Worm (Caenorhabditis elegans) whole organism, L3 larva: ENCODE data around the gene Y62E10A.19.

Experiments used
- R02D3.7 ChIP-seq: fragments of 150-350 bp; optimal IDR thresholded peaks from 2 replicates; lab custom pipeline; 2014; ENCODE audit warnings: missing biosample characterization, missing genetic modification characterization
- ZK546.5 ChIP-seq: sonication (generic microtip); optimal IDR thresholded peaks from 2 replicates; lab custom pipeline; 2017; ENCODE audit warnings: missing biosample characterization, missing genetic modification characterization
- aly-2 ChIP-seq: fragments of 150-350 bp; optimal IDR thresholded peaks from 2 replicates; lab custom pipeline; 2014; ENCODE audit warnings: missing biosample characterization, missing genetic modification characterization
- elt-3 ChIP-seq, 3 experiments: fragments of 150-350 bp in 1 of 3; sonication (generic microtip) in 2 of 3; optimal IDR thresholded peaks; 2 replicates in 2 of 3; 4 replicates in 1 of 3; lab custom pipeline; 2014 to 2017; ENCODE audit warnings: missing biosample characterization in 3 of 3, missing genetic modification characterization in 3 of 3
- fkh-10 ChIP-seq: sonication (generic microtip); optimal IDR thresholded peaks from 2 replicates; lab custom pipeline; 2017; ENCODE audit warnings: missing biosample characterization, missing genetic modification reagents, missing genetic modification characterization
- mdl-1 ChIP-seq: fragments of 150-350 bp; optimal IDR thresholded peaks from 2 replicates; lab custom pipeline; 2014; ENCODE audit warnings: missing biosample characterization, missing genetic modification characterization
- nfya-1 ChIP-seq: sonication (generic microtip); optimal IDR thresholded peaks from 2 replicates; lab custom pipeline; 2017; ENCODE audit warnings: missing genetic modification characterization, mild to moderate bottlenecking, missing compliant biosample characterization, antibody characterized with exemption, moderate library complexity; ENCODE audit not compliant: insufficient read depth
- nhr-11 ChIP-seq: fragments of 150-350 bp; optimal IDR thresholded peaks from 2 replicates; lab custom pipeline; 2014; ENCODE audit warnings: missing biosample characterization, missing genetic modification characterization
- nhr-25 ChIP-seq: sonication (generic microtip); optimal IDR thresholded peaks from 2 replicates; lab custom pipeline; 2017; ENCODE audit warnings: missing biosample characterization, missing genetic modification characterization
- nhr-77 ChIP-seq: fragments of 150-350 bp; optimal IDR thresholded peaks from 2 replicates; lab custom pipeline; 2014; ENCODE audit warnings: missing biosample characterization, missing genetic modification characterization
- snpc-4 ChIP-seq: fragments of 150-350 bp; optimal IDR thresholded peaks from 2 replicates; lab custom pipeline; 2014; ENCODE audit warnings: missing biosample characterization, missing genetic modification characterization
- unc-62 ChIP-seq: fragments of 150-350 bp; sonication (generic microtip); optimal IDR thresholded peaks from 4 replicates; lab custom pipeline; 2014; ENCODE audit warnings: missing biosample characterization, missing genetic modification reagents, missing genetic modification characterization
- ztf-4 ChIP-seq: fragments of 150-350 bp; optimal IDR thresholded peaks from 2 replicates; lab custom pipeline; 2014; ENCODE audit warnings: missing biosample characterization, missing genetic modification characterization

DNA sequence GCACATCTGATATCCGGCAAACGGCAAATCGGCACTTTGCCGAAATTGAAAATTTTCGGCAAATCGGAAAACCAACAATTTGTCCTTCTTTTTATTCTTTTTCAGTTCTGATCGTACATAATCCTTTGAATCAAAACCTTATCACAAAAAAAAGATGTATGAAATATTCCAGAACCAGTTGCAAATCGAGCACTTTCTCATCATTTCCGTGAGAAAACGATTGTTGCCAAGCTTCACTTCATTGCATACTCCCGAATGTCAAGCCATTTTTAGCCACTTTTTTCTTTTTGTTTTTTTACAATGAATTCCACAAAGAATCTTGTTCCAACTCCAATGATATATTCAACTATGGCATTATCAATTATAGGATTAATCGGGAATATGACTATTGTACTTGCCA lies 43.2 kb downstream of the Y62E10A.19 start, which contains the start of gene srsx-25:
- TF ChIP-seq mdl-1 = no peak
- TF ChIP-seq nfya-1 = no peak
- TF ChIP-seq nhr-25 (tag; lab: Kevin White, UChicago) = no peak
- no peak for TF ChIP-seq snpc-4 (tag; lab: Kevin White, UChicago)
- no peak for TF ChIP-seq fkh-10 (GFP tag; lab: Kevin White, UChicago)
- TF ChIP-seq elt-3 (tag; optimal IDR thresholded peaks at IDR 0.05; lab: Kevin White, UChicago) = no peak
- no peak for TF ChIP-seq ZK546.5 (tag; lab: Kevin White, UChicago)
- TF ChIP-seq R02D3.7 (tag; lab: Kevin White, UChicago) = no peak
- no peak for TF ChIP-seq nhr-77 (tag; lab: Kevin White, UChicago)
- no peak for TF ChIP-seq aly-2 (tag; lab: Kevin White, UChicago)
- no peak for TF ChIP-seq nhr-11 (tag; lab: Kevin White, UChicago)
- TF ChIP-seq ztf-4 (tag; lab: Kevin White, UChicago) = no peak
- TF ChIP-seq unc-62 = no peak
